Worm (Caenorhabditis elegans): ENCODE measurements around the gene dcn-1.

DNA sequence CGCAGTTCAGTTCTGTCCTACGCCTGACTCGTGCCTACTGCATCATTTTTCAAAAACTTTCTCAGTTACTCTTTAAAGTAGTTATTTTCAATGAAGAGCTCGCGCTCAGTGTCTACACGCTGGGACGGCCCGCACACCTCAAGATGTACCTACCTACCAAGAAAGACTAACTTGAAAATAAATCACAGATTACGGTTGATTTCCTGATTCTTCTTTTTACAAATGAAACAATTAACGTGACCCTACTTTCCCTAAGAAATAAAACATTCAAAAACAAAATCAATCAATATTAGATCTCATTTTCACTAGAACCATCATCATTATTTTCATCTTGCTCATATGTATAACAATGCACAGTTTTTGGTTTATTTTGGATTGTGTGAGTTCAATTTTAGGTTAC is 7.7 kb downstream of the dcn-1 start, which contains the start of gene H38K22.7:
- TF ChIP-seq ama-1 (optimal IDR thresholded peaks at IDR 0.05) (no peak), hmbx-1 (tag; optimal IDR thresholded peaks at IDR 0.05) (no peak), aly-1 (tag; optimal IDR thresholded peaks at IDR 0.05) (no peak), ceh-36 (tag; optimal IDR thresholded peaks at IDR 0.05) (no peak), B0310.2 (tag; optimal IDR thresholded peaks at IDR 0.05) (no peak), flt-1 (GFP tag; IDR thresholded peaks at IDR 0.05) (no peak), pes-1 (GFP tag; IDR thresholded peaks at IDR 0.05) (no peak), sea-1 (GFP tag; conservative IDR thresholded peaks at IDR 0.05) (no peak), hmg-4 (GFP tag; optimal IDR thresholded peaks at IDR 0.05) (no peak)

Measured in whole organism, early embryonic.